Worm (Caenorhabditis elegans) whole organism, young adult: ENCODE results near the gene T04C12.9.

ENCODE experiments used
- B0019.2 ChIP-seq: fragments of 200-800 bp; sonication (Bioruptor generic); conservative IDR thresholded peaks from 2 replicates; pipeline ENCODE4 v1.3.6; 2022; ENCODE audit warnings: missing genetic modification reagents, missing genetic modification characterization, missing compliant biosample characterization
- C06A6.2 ChIP-seq: fragments of 200-800 bp; sonication (Bioruptor generic); conservative IDR thresholded peaks from 2 replicates; pipeline ENCODE4 v1.3.6; 2022; ENCODE audit warnings: missing genetic modification characterization, missing compliant biosample characterization
- athp-1 ChIP-seq: sonication (generic microtip); optimal IDR thresholded peaks from 2 replicates; lab custom pipeline; 2017; ENCODE audit warnings: mild to moderate bottlenecking, missing genetic modification characterization, missing compliant biosample characterization
- attf-6 ChIP-seq: fragments of 200-800 bp; sonication (Bioruptor generic); IDR thresholded peaks from 2 replicates; pipeline ENCODE4 v1.3.6; 2022; ENCODE audit warnings: missing genetic modification reagents, missing genetic modification characterization, missing compliant biosample characterization
- lir-1 ChIP-seq: fragments of 200-800 bp; sonication (Bioruptor generic); conservative IDR thresholded peaks from 2 replicates; pipeline ENCODE4 v1.3.6; 2022; ENCODE audit warnings: missing genetic modification reagents, missing genetic modification characterization, missing compliant biosample characterization
- madf-3 ChIP-seq: fragments of 200-800 bp; sonication (Bioruptor generic); IDR thresholded peaks from 2 replicates; pipeline ENCODE4 v1.3.6; 2022; ENCODE audit warnings: missing genetic modification reagents, missing genetic modification characterization, missing compliant biosample characterization
- pha-4 ChIP-seq: fragments of 150-350 bp; sonication (generic microtip); optimal IDR thresholded peaks from 2 replicates; lab custom pipeline; 2014; ENCODE audit warnings: missing biosample characterization, missing genetic modification reagents, missing genetic modification characterization
- tlf-1 ChIP-seq: fragments of 200-800 bp; sonication (Bioruptor generic); optimal IDR thresholded peaks from 2 replicates; lab custom pipeline; 2018; ENCODE audit warnings: mild to moderate bottlenecking, missing genetic modification characterization, missing compliant biosample characterization

DNA sequence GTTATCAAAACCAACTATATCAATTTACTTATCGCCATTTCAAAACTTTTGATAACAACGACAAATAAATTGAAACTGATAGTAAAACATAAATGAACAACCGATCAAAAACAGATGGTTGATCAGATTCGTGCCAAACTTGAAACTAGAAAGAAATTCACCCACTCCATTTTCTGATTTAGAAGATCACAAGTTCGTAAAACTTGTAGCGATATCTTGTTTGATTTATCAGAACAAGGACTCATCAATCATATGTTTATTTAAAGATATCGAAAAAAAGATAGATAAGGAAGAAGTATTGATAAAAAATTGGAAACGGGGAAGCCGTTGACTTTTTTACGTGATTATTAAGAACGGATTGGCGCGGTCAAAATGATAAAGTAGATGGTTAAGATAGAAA lies 24.1 kb upstream of the T04C12.9 start:
- TF ChIP-seq B0019.2 (GFP tag; lab: Robert Waterston, UW) (no peak), madf-3 (GFP tag; lab: Robert Waterston, UW) (no peak), athp-1 (tag; lab: Kevin White, UChicago) (no peak), C06A6.2 (no peak), lir-1 (GFP tag; lab: Robert Waterston, UW) (no peak), tlf-1 (no peak), pha-4 (tag; lab: Kevin White, UChicago) (no peak), attf-6 (no peak)
